Fruit fly (Drosophila melanogaster) whole organism, wandering third instar larva: ENCODE data around the gene Alp9.

Source experiments
- CG32264 ChIP-seq: fragments of 200-800 bp; sonication (Bioruptor generic); optimal IDR thresholded peaks from 2 replicates; lab custom pipeline; 2016; ENCODE audit warnings: missing biosample characterization, missing genetic modification characterization
- Hr78 ChIP-seq: fragments of >200 bp; optimal IDR thresholded peaks from 2 replicates; lab custom pipeline; 2017; ENCODE audit warnings: missing biosample characterization, missing genetic modification characterization
- jim ChIP-seq: fragments of 175-275, 200-325 bp; sonication (Bioruptor generic); optimal IDR thresholded peaks from 2 replicates; lab custom pipeline; 2016; ENCODE audit warnings: missing biosample characterization, mild to moderate bottlenecking, missing genetic modification characterization

DNA sequence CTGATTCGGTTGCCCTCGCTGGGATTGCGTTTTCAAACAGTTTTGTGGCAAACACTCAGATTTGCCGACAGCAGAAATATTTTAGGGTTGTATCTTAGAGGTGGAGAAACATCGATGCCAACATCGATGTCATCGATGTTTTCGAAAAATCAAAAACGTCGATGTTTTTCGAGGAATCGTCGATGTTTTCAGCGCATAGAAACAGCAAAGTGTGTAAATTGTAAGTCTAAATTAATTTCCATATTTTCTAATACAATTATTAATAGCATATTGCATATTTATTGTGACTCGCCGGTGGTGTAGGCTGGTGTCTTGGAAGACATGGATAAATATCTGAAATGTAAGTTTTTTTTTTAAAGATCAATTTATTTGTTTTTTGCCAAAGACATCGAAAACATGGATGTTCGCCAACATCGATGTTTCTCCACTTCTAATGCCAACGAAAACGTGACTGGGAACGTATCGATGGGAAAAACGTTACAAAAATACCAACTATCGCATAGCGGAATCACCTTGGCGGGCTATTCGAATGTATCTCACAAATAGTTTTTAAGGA lies 8.6 kb downstream of the Alp9 start, which contains the start of gene TM9SF3:
- TF ChIP-seq jim (GFP tag; lab: Kevin White, UChicago), result no peak
- TF ChIP-seq CG32264 (GFP tag; lab: Kevin White, UChicago), result no peak
- TF ChIP-seq Hr78, result no peak
